Fruit fly (Drosophila melanogaster): ENCODE data around the gene CG6231.

CG6231 gene

dm6 chr3R:19625300-19626230 lies 7.0 kb downstream of the CG6231 start:
- TF ChIP-seq sage (GFP tag; optimal IDR thresholded peaks at IDR 0.05) (no peak), woc (GFP tag; optimal IDR thresholded peaks at IDR 0.05) (no peak), dl (GFP tag; optimal IDR thresholded peaks at IDR 0.05; ENCODE audit: insufficient read depth in 1 of 2, partially characterized antibody in 2 of 2) (no peak), CrebA (GFP tag; optimal IDR thresholded peaks at IDR 0.05; ENCODE audit: borderline replicate concordance) (no peak), Sp1 (GFP tag; optimal IDR thresholded peaks at IDR 0.05) (no peak), Abd-B (GFP tag; optimal IDR thresholded peaks at IDR 0.05) (no peak)

- TF ChIP-seq dsf (GFP tag; optimal IDR thresholded peaks at IDR 0.05; ENCODE audit: borderline replicate concordance) (no peak), Dif (GFP tag; optimal IDR thresholded peaks at IDR 0.05; ENCODE audit: partially characterized antibody) (peak; percentile 19)
These were observed 8.0 kb downstream of the CG6231 start for dm6 chr3R:19624482-19624881.

DNA sequence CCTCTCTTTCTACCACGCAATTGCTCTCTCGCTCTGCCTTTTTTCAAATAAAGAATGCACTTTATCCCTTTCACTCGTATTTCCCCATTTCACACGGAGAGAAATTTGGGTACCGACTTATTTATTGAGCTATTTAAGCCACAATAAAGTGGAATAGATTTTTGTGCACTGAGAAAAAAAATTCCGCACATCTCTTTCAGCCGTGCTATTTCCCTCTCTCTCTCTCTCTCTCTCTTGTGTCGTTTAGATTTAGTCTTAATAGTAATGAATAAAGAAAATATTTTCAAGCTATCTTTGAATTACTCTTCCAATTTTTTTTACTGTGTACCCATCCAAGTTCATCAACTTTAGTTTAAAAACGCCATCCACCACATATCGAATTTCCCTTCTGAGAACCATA lies 8.9 kb downstream of the CG6231 start:
- TF ChIP-seq h (GFP tag; optimal IDR thresholded peaks at IDR 0.05) (peak; percentile 37), Mio (GFP tag; optimal IDR thresholded peaks at IDR 0.05) (no peak), Hr78 (GFP tag; optimal IDR thresholded peaks at IDR 0.05) (no peak), Sp1 (GFP tag; optimal IDR thresholded peaks at IDR 0.05) (peak; percentile 36), CG32264 (GFP tag; optimal IDR thresholded peaks at IDR 0.05) (peak; percentile 4), HLH106 (tag; optimal IDR thresholded peaks at IDR 0.05) (peak; percentile 50), sage (GFP tag; optimal IDR thresholded peaks at IDR 0.05) (peak; percentile 40), CrebA (GFP tag; optimal IDR thresholded peaks at IDR 0.05; ENCODE audit: borderline replicate concordance) (no peak), Rel (GFP tag; optimal IDR thresholded peaks at IDR 0.05) (no peak), Rel (tag; optimal IDR thresholded peaks at IDR 0.05) (no peak), br (GFP tag; optimal IDR thresholded peaks at IDR 0.05) (peak; percentile 35), psq (GFP tag; optimal IDR thresholded peaks at IDR 0.05) (peak; percentile 14), ey (GFP tag; optimal IDR thresholded peaks at IDR 0.05) (peak; percentile 34), fru (GFP tag; optimal IDR thresholded peaks at IDR 0.05) (peak; percentile 48), Hr83 (GFP tag; optimal IDR thresholded peaks at IDR 0.05; ENCODE audit: poor library complexity, severe bottlenecking) (no peak), foxo (GFP tag; optimal IDR thresholded peaks at IDR 0.05) (peak in 1 of 2 experiments; percentile 60), OdsH (GFP tag; optimal IDR thresholded peaks at IDR 0.05) (peak; percentile 26), rgr (GFP tag; optimal IDR thresholded peaks at IDR 0.05) (peak; percentile 41), dsf (GFP tag; optimal IDR thresholded peaks at IDR 0.05; ENCODE audit: borderline replicate concordance) (no peak), N (GFP tag; optimal IDR thresholded peaks at IDR 0.05) (no peak), Dif (GFP tag; optimal IDR thresholded peaks at IDR 0.05; ENCODE audit: partially characterized antibody) (no peak)

- TF ChIP-seq Hr83 (GFP tag; optimal IDR thresholded peaks at IDR 0.05; ENCODE audit: poor library complexity, severe bottlenecking) = no peak
- TF ChIP-seq Rel (GFP tag; optimal IDR thresholded peaks at IDR 0.05) = no peak
- peak; percentile 66 for TF ChIP-seq Rel (tag; optimal IDR thresholded peaks at IDR 0.05)
- TF ChIP-seq h (GFP tag; optimal IDR thresholded peaks at IDR 0.05) = peak; percentile 40
These were observed 10.5 kb downstream of the CG6231 start for dm6 chr3R:19622005-19622404.

DNA sequence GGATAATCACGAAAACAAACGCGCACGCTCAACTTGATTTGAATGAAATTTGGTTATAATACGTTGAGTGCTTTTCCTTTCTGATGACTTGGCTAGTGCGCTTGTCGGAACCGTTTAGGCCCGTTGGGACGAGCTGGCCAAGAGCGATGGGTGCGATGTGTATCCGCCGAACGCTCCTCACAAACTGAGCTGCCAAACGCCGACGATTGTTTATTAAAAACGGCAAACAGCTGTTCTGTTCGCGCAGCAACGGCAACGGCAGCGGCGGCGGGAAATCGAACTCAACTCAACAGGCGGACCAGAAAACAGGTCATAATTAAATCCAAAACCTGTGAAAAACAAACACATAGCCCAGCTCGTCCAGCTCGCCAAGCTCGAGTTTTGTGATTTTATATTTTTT lies 11.6 kb downstream of the CG6231 start:
- TF ChIP-seq h (GFP tag; optimal IDR thresholded peaks at IDR 0.05) = peak; percentile 25
- no peak for TF ChIP-seq dsf (GFP tag; optimal IDR thresholded peaks at IDR 0.05; ENCODE audit: borderline replicate concordance)
- no peak for TF ChIP-seq pan (optimal IDR thresholded peaks at IDR 0.05)
- TF ChIP-seq Rel (GFP tag; optimal IDR thresholded peaks at IDR 0.05) = no peak
- TF ChIP-seq Rel (tag; optimal IDR thresholded peaks at IDR 0.05) = peak; percentile 4

DNA sequence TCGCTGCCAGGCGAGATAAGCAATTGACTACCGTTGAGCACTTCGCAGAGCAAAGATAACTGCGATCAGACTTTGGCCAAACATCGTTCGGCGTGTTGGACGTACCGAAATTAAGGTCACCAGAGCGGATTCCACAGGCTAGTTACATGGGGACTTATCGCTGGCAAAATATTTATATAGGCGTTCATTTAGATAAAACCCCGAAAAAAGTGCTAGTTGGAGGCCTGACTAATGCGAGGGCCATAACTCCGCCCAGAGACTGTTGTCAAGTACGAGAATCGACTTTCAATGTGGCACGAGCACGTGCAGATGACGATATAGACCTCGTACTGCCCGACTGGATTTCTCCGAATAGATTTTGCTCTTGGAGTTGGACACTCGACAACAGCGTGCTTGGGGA lies 12.6 kb downstream of the CG6231 start:
- no peak for TF ChIP-seq Jra (GFP tag; optimal IDR thresholded peaks at IDR 0.05)
- no peak for TF ChIP-seq h (GFP tag; optimal IDR thresholded peaks at IDR 0.05)
- no peak for TF ChIP-seq HLH106 (tag; optimal IDR thresholded peaks at IDR 0.05)
- no peak for TF ChIP-seq foxo (GFP tag; optimal IDR thresholded peaks at IDR 0.05)
- TF ChIP-seq dl (GFP tag; optimal IDR thresholded peaks at IDR 0.05; ENCODE audit: insufficient read depth in 1 of 2, partially characterized antibody in 2 of 2) = no peak
- no peak for TF ChIP-seq psq (GFP tag; optimal IDR thresholded peaks at IDR 0.05)
- no peak for TF ChIP-seq Dfd (GFP tag; optimal IDR thresholded peaks at IDR 0.05)
- no peak for TF ChIP-seq br (GFP tag; optimal IDR thresholded peaks at IDR 0.05)
- no peak for TF ChIP-seq sv (GFP tag; optimal IDR thresholded peaks at IDR 0.05)
- no peak for TF ChIP-seq CrebA (GFP tag; optimal IDR thresholded peaks at IDR 0.05; ENCODE audit: borderline replicate concordance)
- no peak for TF ChIP-seq Hr78 (GFP tag; optimal IDR thresholded peaks at IDR 0.05)
